Worm (Caenorhabditis elegans): Measurements from ENCODE around the gene Y54G9A.7.

The Y54G9A.7 gene

ce11 chrII:13752016-13752415, 26.4 kb upstream of the Y54G9A.7 start, which contains the start of gene arrd-14:
TSS of gene arrd-14 (plus strand) at chrII:13752316.
- no peak for TF ChIP-seq crh-2 (tag; optimal IDR thresholded peaks at IDR 0.05)
- TF ChIP-seq elt-3 (tag; optimal IDR thresholded peaks at IDR 0.05) = no peak
- no peak for TF ChIP-seq R02D3.7 (tag; optimal IDR thresholded peaks at IDR 0.05)
- no peak for TF ChIP-seq nhr-77 (tag; optimal IDR thresholded peaks at IDR 0.05)
- no peak for TF ChIP-seq sma-9 (GFP tag; optimal IDR thresholded peaks at IDR 0.05)
- no peak for TF ChIP-seq sma-9 (tag; optimal IDR thresholded peaks at IDR 0.05)
- TF ChIP-seq nhr-6 (tag; optimal IDR thresholded peaks at IDR 0.05) = no peak
- TF ChIP-seq lin-13 (GFP tag; optimal IDR thresholded peaks at IDR 0.05) = no peak
- TF ChIP-seq gmeb-1 (tag; optimal IDR thresholded peaks at IDR 0.05) = no peak

- TF ChIP-seq ceh-82 (tag; optimal IDR thresholded peaks at IDR 0.05) (no peak), gmeb-1 (tag; optimal IDR thresholded peaks at IDR 0.05) (peak; percentile 23), C34F6.9 (tag; optimal IDR thresholded peaks at IDR 0.05) (no peak)
These were observed 25.4 kb upstream of the Y54G9A.7 start for ce11 chrII:13751030-13751429.

- TF ChIP-seq nhr-237 (tag; optimal IDR thresholded peaks at IDR 0.05) (no peak), snpc-4 (tag; optimal IDR thresholded peaks at IDR 0.05) (no peak), ztf-1 (GFP tag; conservative IDR thresholded peaks at IDR 0.05) (no peak), mab-5 (tag; optimal IDR thresholded peaks at IDR 0.05) (no peak), nhr-10 (tag; optimal IDR thresholded peaks at IDR 0.05) (no peak), mdl-1 (tag; optimal IDR thresholded peaks at IDR 0.05) (no peak), crh-2 (tag; optimal IDR thresholded peaks at IDR 0.05) (no peak), skn-1 (tag; optimal IDR thresholded peaks at IDR 0.05) (no peak)
These were observed 24.5 kb upstream of the Y54G9A.7 start for ce11 chrII:13750128-13750527.

ce11 chrII:13741449-13741848, 15.8 kb upstream of the Y54G9A.7 start, which contains the start of gene mig-14:
TSS of gene mig-14 (plus strand) at chrII:13741738.
- TF ChIP-seq skn-1 (tag; optimal IDR thresholded peaks at IDR 0.05) (no peak), nhr-10 (tag; optimal IDR thresholded peaks at IDR 0.05) (no peak), unc-55 (GFP tag; optimal IDR thresholded peaks at IDR 0.05) (no peak), ama-1 (optimal IDR thresholded peaks at IDR 0.05) (no peak), nhr-6 (tag; optimal IDR thresholded peaks at IDR 0.05) (no peak), zag-1 (tag; optimal IDR thresholded peaks at IDR 0.05) (no peak), unc-39 (tag; optimal IDR thresholded peaks at IDR 0.05) (no peak), blmp-1 (tag; optimal IDR thresholded peaks at IDR 0.05; ENCODE audit: insufficient read depth) (no peak), nhr-21 (tag; optimal IDR thresholded peaks at IDR 0.05) (no peak), R02D3.7 (tag; optimal IDR thresholded peaks at IDR 0.05) (no peak), egl-27 (tag; optimal IDR thresholded peaks at IDR 0.05) (no peak), nhr-237 (tag; optimal IDR thresholded peaks at IDR 0.05) (no peak), alr-1 (tag; optimal IDR thresholded peaks at IDR 0.05) (no peak), lin-39 (tag; optimal IDR thresholded peaks at IDR 0.05) (no peak), ZK546.5 (tag; optimal IDR thresholded peaks at IDR 0.05) (no peak), mbf-1 (tag; optimal IDR thresholded peaks at IDR 0.05) (no peak), ztf-4 (tag; optimal IDR thresholded peaks at IDR 0.05) (no peak), nhr-129 (tag; optimal IDR thresholded peaks at IDR 0.05) (no peak), elt-1 (tag; optimal IDR thresholded peaks at IDR 0.05) (no peak)

- TF ChIP-seq aly-2 (tag; optimal IDR thresholded peaks at IDR 0.05) (no peak), ama-1 (optimal IDR thresholded peaks at IDR 0.05) (no peak), R02D3.7 (tag; optimal IDR thresholded peaks at IDR 0.05) (no peak), nhr-129 (tag; optimal IDR thresholded peaks at IDR 0.05) (peak; percentile 12), nhr-21 (tag; optimal IDR thresholded peaks at IDR 0.05) (no peak), elt-1 (tag; optimal IDR thresholded peaks at IDR 0.05) (no peak), lsy-2 (tag; optimal IDR thresholded peaks at IDR 0.05) (peak in 1 of 2 experiments; percentile 22), unc-55 (GFP tag; optimal IDR thresholded peaks at IDR 0.05) (peak; percentile 23), nhr-10 (tag; optimal IDR thresholded peaks at IDR 0.05) (no peak), fos-1 (tag; optimal IDR thresholded peaks at IDR 0.05) (no peak), mdl-1 (tag; optimal IDR thresholded peaks at IDR 0.05) (no peak), lin-39 (tag; optimal IDR thresholded peaks at IDR 0.05) (no peak), unc-62 (GFP tag; optimal IDR thresholded peaks at IDR 0.05) (no peak), egl-27 (tag; optimal IDR thresholded peaks at IDR 0.05) (no peak), ceh-82 (tag; optimal IDR thresholded peaks at IDR 0.05) (no peak), sma-9 (GFP tag; optimal IDR thresholded peaks at IDR 0.05) (no peak), sma-9 (tag; optimal IDR thresholded peaks at IDR 0.05) (no peak), ztf-4 (tag; optimal IDR thresholded peaks at IDR 0.05) (no peak), ZK546.5 (tag; optimal IDR thresholded peaks at IDR 0.05) (no peak), lin-11 (tag; optimal IDR thresholded peaks at IDR 0.05) (no peak), zag-1 (tag; optimal IDR thresholded peaks at IDR 0.05) (no peak), alr-1 (tag; optimal IDR thresholded peaks at IDR 0.05) (no peak), nhr-11 (tag; optimal IDR thresholded peaks at IDR 0.05) (no peak), Y55F3AM.14 (GFP tag; optimal IDR thresholded peaks at IDR 0.05) (no peak), mab-5 (tag; optimal IDR thresholded peaks at IDR 0.05) (no peak), blmp-1 (tag; optimal IDR thresholded peaks at IDR 0.05; ENCODE audit: insufficient read depth) (no peak), peb-1 (tag; optimal IDR thresholded peaks at IDR 0.05) (no peak), nhr-25 (tag; optimal IDR thresholded peaks at IDR 0.05) (peak; percentile 7), elt-3 (tag; optimal IDR thresholded peaks at IDR 0.05) (no peak), ztf-1 (GFP tag; conservative IDR thresholded peaks at IDR 0.05) (no peak), gmeb-1 (tag; optimal IDR thresholded peaks at IDR 0.05) (no peak), nhr-77 (tag; optimal IDR thresholded peaks at IDR 0.05) (no peak), ceh-16 (tag; optimal IDR thresholded peaks at IDR 0.05) (no peak)
These were observed 13.8 kb upstream of the Y54G9A.7 start for ce11 chrII:13739423-13739822.

Data from whole organism, L2 larva.